Fruit fly (Drosophila melanogaster) whole organism, embryonic: Measurements from ENCODE around the gene PGAP1.

Experiments used
- Atf3 ChIP-seq: fragments of 200-800 bp; sonication (Bioruptor generic); optimal IDR thresholded peaks from 3 replicates; lab custom pipeline; 2016; ENCODE audit warnings: missing biosample characterization, missing genetic modification characterization
- Bgb ChIP-seq: fragments of 200-800 bp; sonication (Bioruptor generic); IDR thresholded peaks from 2 replicates; pipeline ENCODE4 v1.3.6; 2022; ENCODE audit warnings: missing biosample characterization, missing genetic modification characterization; ENCODE audit not compliant: partially characterized antibody
- CG10209 ChIP-seq: fragments of 200-800 bp; sonication (Bioruptor generic); optimal IDR thresholded peaks from 3 replicates; lab custom pipeline; 2017; ENCODE audit warnings: missing biosample characterization, mild to moderate bottlenecking, missing genetic modification characterization, missing genetic modification reagents
- CG10274 ChIP-seq: fragments of 200-800 bp; sonication (Bioruptor generic); optimal IDR thresholded peaks from 3 replicates; lab custom pipeline; 2017; ENCODE audit warnings: missing biosample characterization, mild to moderate bottlenecking, missing genetic modification characterization
- CG10959 ChIP-seq: fragments of 200-800 bp; sonication (Bioruptor generic); IDR thresholded peaks from 2 replicates; pipeline ENCODE4 v1.3.6; 2022; ENCODE audit warnings: missing biosample characterization, missing genetic modification characterization
- CG11247 ChIP-seq: fragments of 200-800 bp; sonication (Bioruptor generic); IDR thresholded peaks from 2 replicates; pipeline ENCODE4 v1.3.6; 2022; ENCODE audit warnings: missing biosample characterization, missing genetic modification characterization
- CG11723 ChIP-seq: fragments of 200-800 bp; sonication (Bioruptor generic); optimal IDR thresholded peaks from 2 replicates; lab custom pipeline; 2017; ENCODE audit warnings: missing biosample characterization, mild to moderate bottlenecking, missing genetic modification characterization
- CG12391 ChIP-seq: fragments of 200-800 bp; sonication (Bioruptor generic); optimal IDR thresholded peaks from 3 replicates; lab custom pipeline; 2018; ENCODE audit warnings: missing biosample characterization, mild to moderate bottlenecking, missing genetic modification characterization, moderate library complexity
- CG13424 ChIP-seq: fragments of 200-800 bp; sonication (Bioruptor generic); optimal IDR thresholded peaks from 2 replicates; lab custom pipeline; 2019; ENCODE audit warnings: missing biosample characterization, mild to moderate bottlenecking, missing genetic modification characterization, moderate library complexity
- CG1529 ChIP-seq: fragments of 200-800 bp; sonication (Bioruptor generic); optimal IDR thresholded peaks from 3 replicates; lab custom pipeline; 2018; ENCODE audit warnings: missing biosample characterization, missing genetic modification characterization
- CG1603 ChIP-seq: fragments of 200-800 bp; sonication (Bioruptor generic); optimal IDR thresholded peaks from 2 replicates; lab custom pipeline; 2019; ENCODE audit warnings: missing biosample characterization, mild to moderate bottlenecking, missing genetic modification characterization, moderate library complexity
- CG17361 ChIP-seq: fragments of 200-800 bp; sonication (Bioruptor generic); IDR thresholded peaks from 3 replicates; pipeline ENCODE4 v1.3.6; 2022; ENCODE audit warnings: missing biosample characterization, missing genetic modification characterization
- CG17912 ChIP-seq: fragments of 200-800 bp; sonication (Bioruptor generic); optimal IDR thresholded peaks from 2 replicates; lab custom pipeline; 2018; ENCODE audit warnings: missing biosample characterization, mild to moderate bottlenecking, missing genetic modification characterization
- CG1792 ChIP-seq: fragments of 200-800 bp; sonication (Bioruptor generic); optimal IDR thresholded peaks from 2 replicates; lab custom pipeline; 2016; ENCODE audit warnings: missing biosample characterization, missing genetic modification characterization
- CG18619 ChIP-seq: fragments of 200-800 bp; sonication (Bioruptor generic); optimal IDR thresholded peaks from 3 replicates; lab custom pipeline; 2017; ENCODE audit warnings: missing biosample characterization, mild to moderate bottlenecking, missing genetic modification characterization
- CG4328 ChIP-seq: fragments of 200-800 bp; sonication (Bioruptor generic); optimal IDR thresholded peaks from 3 replicates; lab custom pipeline; 2017; ENCODE audit warnings: missing biosample characterization, missing genetic modification reagents, missing genetic modification characterization
- CG43689 ChIP-seq: fragments of 200-800 bp; sonication (Bioruptor generic); IDR thresholded peaks from 2 replicates; pipeline ENCODE4 v1.3.6; 2022; ENCODE audit warnings: missing biosample characterization, missing genetic modification characterization
- CG4730 ChIP-seq: fragments of 200-800 bp; sonication (Bioruptor generic); IDR thresholded peaks from 2 replicates; pipeline ENCODE4 v1.3.6; 2022; ENCODE audit warnings: missing biosample characterization, missing genetic modification characterization
- CG5953 ChIP-seq: fragments of 200-800 bp; sonication (Bioruptor generic); IDR thresholded peaks from 2 replicates; pipeline ENCODE4 v1.3.6; 2022; ENCODE audit warnings: missing biosample characterization, missing genetic modification characterization
- CG7963 ChIP-seq: fragments of 200-800 bp; sonication (Bioruptor generic); IDR thresholded peaks from 3 replicates; pipeline ENCODE4 v1.3.6; 2022; ENCODE audit warnings: missing biosample characterization, missing genetic modification characterization; ENCODE audit not compliant: partially characterized antibody
- CG8089 ChIP-seq: fragments of 200-800 bp; sonication (Bioruptor generic); optimal IDR thresholded peaks from 3 replicates; lab custom pipeline; 2016; ENCODE audit warnings: missing biosample characterization, missing genetic modification characterization
- CG8290 ChIP-seq, 3 experiments: fragments of 200-800 bp; sonication (Bioruptor generic); optimal IDR thresholded peaks; 2 replicates each; lab custom pipeline; 2016 to 2019; ENCODE audit warnings: missing biosample characterization in 3 of 3, missing genetic modification characterization in 3 of 3, mild to moderate bottlenecking in 2 of 3, moderate library complexity in 1 of 3
- CTCF ChIP-seq: fragments of 200-800 bp; sonication (Bioruptor generic); optimal IDR thresholded peaks from 2 replicates; lab custom pipeline; 2017; ENCODE audit warnings: missing biosample characterization, mild to moderate bottlenecking, missing genetic modification characterization, moderate library complexity
- D ChIP-seq, 2 experiments: fragments of 200-800 bp in 1 of 2; fragments of >200 bp in 1 of 2; sonication (Bioruptor generic) in 1 of 2; optimal IDR thresholded peaks; 2 replicates in 1 of 2; 3 replicates in 1 of 2; lab custom pipeline; 2017; ENCODE audit warnings: mild to moderate bottlenecking in 1 of 2, missing biosample characterization in 1 of 2, missing genetic modification characterization in 1 of 2, missing genetic modification reagents in 1 of 2
- Drgx ChIP-seq: fragments of 200-800 bp; sonication (Bioruptor generic); IDR thresholded peaks from 2 replicates; pipeline ENCODE4 v1.3.6; 2022; ENCODE audit warnings: missing biosample characterization, missing genetic modification characterization
- Ets97D ChIP-seq: fragments of 200-800 bp; sonication (Bioruptor generic); optimal IDR thresholded peaks from 3 replicates; lab custom pipeline; 2016; ENCODE audit warnings: missing biosample characterization, missing genetic modification characterization
- Fer1 ChIP-seq: fragments of 200-800 bp; sonication (Bioruptor generic); optimal IDR thresholded peaks from 2 replicates; lab custom pipeline; 2017; ENCODE audit warnings: missing biosample characterization, mild to moderate bottlenecking, missing genetic modification characterization
- HHEX ChIP-seq: fragments of 200-800 bp; sonication (Bioruptor generic); optimal IDR thresholded peaks from 3 replicates; lab custom pipeline; 2017; ENCODE audit warnings: missing biosample characterization, mild to moderate bottlenecking, missing genetic modification characterization, missing genetic modification reagents
- HLH54F ChIP-seq: fragments of 200-800 bp; sonication (Bioruptor generic); optimal IDR thresholded peaks from 3 replicates; lab custom pipeline; 2016; ENCODE audit warnings: missing biosample characterization, missing genetic modification characterization
- Max ChIP-seq: fragments of 200-800 bp; sonication (Bioruptor generic); optimal IDR thresholded peaks from 2 replicates; lab custom pipeline; 2016; ENCODE audit warnings: missing biosample characterization, mild to moderate bottlenecking, missing genetic modification characterization
- Oli ChIP-seq: fragments of 200-800 bp; sonication (Bioruptor generic); optimal IDR thresholded peaks from 2 replicates; lab custom pipeline; 2018; ENCODE audit warnings: missing biosample characterization, mild to moderate bottlenecking, missing genetic modification characterization, moderate library complexity
- Rfx ChIP-seq: fragments of 200-800 bp; sonication (Bioruptor generic); IDR thresholded peaks from 2 replicates; pipeline ENCODE4 v1.3.6; 2022; ENCODE audit warnings: missing biosample characterization, missing genetic modification characterization
- Vsx1 ChIP-seq: fragments of 200-800 bp; sonication (Bioruptor generic); optimal IDR thresholded peaks from 2 replicates; lab custom pipeline; 2017; ENCODE audit warnings: missing biosample characterization, mild to moderate bottlenecking, missing genetic modification characterization, missing genetic modification reagents
- Xbp1 ChIP-seq: fragments of 200-800 bp; sonication (Bioruptor generic); optimal IDR thresholded peaks from 3 replicates; lab custom pipeline; 2016; ENCODE audit warnings: missing biosample characterization, mild to moderate bottlenecking, missing genetic modification characterization
- aop ChIP-seq: fragments of 200-800 bp; sonication (Bioruptor generic); IDR thresholded peaks from 2 replicates; pipeline ENCODE4 v1.3.6; 2022; ENCODE audit warnings: missing biosample characterization, missing genetic modification characterization
- ash1 ChIP-seq: fragments of 200-800 bp; sonication (Bioruptor generic); optimal IDR thresholded peaks from 2 replicates; lab custom pipeline; 2018; ENCODE audit warnings: missing biosample characterization, mild to moderate bottlenecking, missing genetic modification characterization
- ato ChIP-seq: fragments of 200-800 bp; sonication (Bioruptor generic); IDR thresholded peaks from 2 replicates; pipeline ENCODE4 v1.3.6; 2022; ENCODE audit warnings: missing biosample characterization, missing genetic modification characterization; ENCODE audit not compliant: partially characterized antibody
- bsh ChIP-seq, 2 experiments: fragments of 200-800 bp; sonication (Bioruptor generic); optimal IDR thresholded peaks; 2 replicates each; lab custom pipeline; 2017 to 2018; ENCODE audit warnings: mild to moderate bottlenecking in 2 of 2, missing biosample characterization in 2 of 2, missing genetic modification characterization in 2 of 2, moderate library complexity in 1 of 2
- dm ChIP-seq: fragments of 200-800 bp; sonication (Bioruptor generic); optimal IDR thresholded peaks from 3 replicates; lab custom pipeline; 2016; ENCODE audit warnings: missing biosample characterization, missing genetic modification characterization
- esg ChIP-seq: fragments of 200-800 bp; sonication (Bioruptor generic); conservative IDR thresholded peaks from 2 replicates; pipeline ENCODE4 v1.3.6; 2022; ENCODE audit warnings: missing biosample characterization, missing genetic modification characterization
- gsb-n ChIP-seq: fragments of 200-800 bp; sonication (Bioruptor generic); optimal IDR thresholded peaks from 3 replicates; lab custom pipeline; 2018; ENCODE audit warnings: missing biosample characterization, mild to moderate bottlenecking, missing genetic modification characterization
- kni ChIP-seq: fragments of 200-800 bp; sonication (Bioruptor generic); optimal IDR thresholded peaks from 3 replicates; lab custom pipeline; 2017; ENCODE audit warnings: mild to moderate bottlenecking, missing biosample characterization, missing genetic modification reagents, missing genetic modification characterization
- lola ChIP-seq, 3 experiments: fragments of >200 bp in 2 of 3; fragments of 200-800 bp in 1 of 3; sonication (Bioruptor generic) in 1 of 3; optimal IDR thresholded peaks; 2 replicates each; lab custom pipeline; 2017 to 2019; ENCODE audit warnings: missing biosample characterization in 3 of 3, missing genetic modification characterization in 3 of 3, mild to moderate bottlenecking in 1 of 3, moderate library complexity in 1 of 3
- psq ChIP-seq: fragments of 200-800 bp; sonication (Bioruptor generic); optimal IDR thresholded peaks from 2 replicates; lab custom pipeline; 2017; ENCODE audit warnings: missing biosample characterization, missing genetic modification characterization
- sc ChIP-seq, 3 experiments: fragments of >200 bp in 2 of 3; fragments of 200-800 bp in 1 of 3; sonication (Bioruptor generic) in 1 of 3; optimal IDR thresholded peaks; 2 replicates in 2 of 3; 3 replicates in 1 of 3; lab custom pipeline; 2017; ENCODE audit warnings: mild to moderate bottlenecking in 1 of 3, missing biosample characterization in 1 of 3, missing genetic modification characterization in 1 of 3, missing genetic modification reagents in 1 of 3
- sens-2 ChIP-seq: fragments of 200-800 bp; sonication (Bioruptor generic); IDR thresholded peaks from 2 replicates; pipeline ENCODE4 v1.3.6; 2022; ENCODE audit warnings: missing biosample characterization, missing genetic modification characterization
- tap ChIP-seq: fragments of 200-800 bp; optimal IDR thresholded peaks from 3 replicates; lab custom pipeline; 2019; ENCODE audit warnings: missing biosample characterization, mild to moderate bottlenecking, missing genetic modification characterization, moderate library complexity
- yki ChIP-seq: fragments of >200 bp; optimal IDR thresholded peaks from 3 replicates; lab custom pipeline; 2018
- zen2 ChIP-seq: fragments of 200-800 bp; sonication (Bioruptor generic); IDR thresholded peaks from 3 replicates; pipeline ENCODE4 v1.3.6; 2022; ENCODE audit warnings: missing biosample characterization, missing genetic modification characterization; ENCODE audit not compliant: partially characterized antibody

Gene PGAP1

dm6 chrX:5705899-5706312, 16.6 kb upstream of the PGAP1 start (continued):
- TF ChIP-seq psq (GFP tag; lab: Kevin White, UChicago) (no peak), ash1 (GFP tag; lab: Kevin White, UChicago) (peak; percentile 5), CG1792 (GFP tag; lab: Kevin White, UChicago) (peak; percentile 42), CG13424 (tag; lab: Kevin White, UChicago) (peak; percentile 79), CG10959 (peak; percentile 47), CG43689 (GFP tag; lab: Robert Waterston, UW) (peak; percentile 78), aop (GFP tag; lab: Robert Waterston, UW) (no peak), CG17912 (GFP tag; lab: Kevin White, UChicago) (no peak), CG4730 (GFP tag; lab: Robert Waterston, UW) (peak; percentile 88), dm (GFP tag; lab: Kevin White, UChicago) (no peak), Atf3 (GFP tag; lab: Kevin White, UChicago) (peak; percentile 22), kni (no peak), ato (GFP tag; lab: Robert Waterston, UW) (no peak), CG8089 (GFP tag; lab: Kevin White, UChicago) (peak; percentile 13), yki (lab: Kevin White, UChicago) (no peak), CG17361 (GFP tag; lab: Robert Waterston, UW) (peak; percentile 81), Oli (tag; lab: Kevin White, UChicago) (peak; percentile 82), bsh (GFP tag; optimal IDR thresholded peaks at IDR 0.05; lab: Kevin White, UChicago) (peak in 1 of 2 experiments; percentile 61), zen2 (GFP tag; lab: Robert Waterston, UW) (no peak), HHEX (GFP tag; lab: Kevin White, UChicago) (peak; percentile 87), CG12391 (peak; percentile 80), CG5953 (GFP tag; lab: Robert Waterston, UW) (peak; percentile 62), CTCF (GFP tag; lab: Kevin White, UChicago) (peak; percentile 36), CG1603 (peak; percentile 90), Fer1 (GFP tag; lab: Kevin White, UChicago) (peak; percentile 94), Max (GFP tag; lab: Kevin White, UChicago) (peak; percentile 73), tap (tag; lab: Kevin White, UChicago) (peak; percentile 88), lola (GFP tag; optimal IDR thresholded peaks at IDR 0.05; lab: Kevin White, UChicago) (no peak), Ets97D (GFP tag; lab: Kevin White, UChicago) (no peak), CG18619 (GFP tag; lab: Kevin White, UChicago) (peak; percentile 62), CG10209 (GFP tag; lab: Kevin White, UChicago) (peak; percentile 77), Xbp1 (peak; percentile 76), CG10274 (GFP tag; lab: Kevin White, UChicago) (peak; percentile 62), HLH54F (GFP tag; lab: Kevin White, UChicago) (peak; percentile 43), D (optimal IDR thresholded peaks at IDR 0.05; lab: Kevin White, UChicago) (no peak), D (GFP tag; optimal IDR thresholded peaks at IDR 0.05; lab: Kevin White, UChicago) (peak; percentile 70), sc (optimal IDR thresholded peaks at IDR 0.05; lab: Kevin White, UChicago) (no peak), sc (GFP tag; optimal IDR thresholded peaks at IDR 0.05; lab: Kevin White, UChicago) (no peak), Drgx (peak; percentile 95), CG1529 (peak; percentile 44), gsb-n (tag; lab: Kevin White, UChicago) (peak; percentile 58), CG11723 (GFP tag; lab: Kevin White, UChicago) (peak; percentile 37), Vsx1 (GFP tag; lab: Kevin White, UChicago) (peak; percentile 61), sens-2 (GFP tag; lab: Robert Waterston, UW) (peak; percentile 42; the same call in 1 of the 2 replicates), CG11247 (peak; percentile 92), esg (GFP tag; lab: Robert Waterston, UW) (peak; percentile 89), CG8290 (GFP tag; optimal IDR thresholded peaks at IDR 0.05; lab: Kevin White, UChicago) (no peak), CG8290 (tag; optimal IDR thresholded peaks at IDR 0.05; lab: Kevin White, UChicago) (peak in 1 of 2 experiments; percentile 92), CG7963 (GFP tag; lab: Robert Waterston, UW) (no peak), Rfx (peak; percentile 96), Bgb (GFP tag; lab: Robert Waterston, UW) (no peak), CG4328 (GFP tag; lab: Kevin White, UChicago) (peak; percentile 69)
